Fruit fly (Drosophila melanogaster) whole organism, embryonic: Measurements from ENCODE around the gene st.

Source experiments
- BtbVII ChIP-seq: fragments of 200-800 bp; sonication (Bioruptor generic); optimal IDR thresholded peaks from 3 replicates; lab custom pipeline; 2017; ENCODE audit warnings: missing biosample characterization, mild to moderate bottlenecking, missing genetic modification characterization
- CG1024 ChIP-seq: fragments of 200-800 bp; sonication (Bioruptor generic); IDR thresholded peaks from 2 replicates; pipeline ENCODE4 v1.3.6; 2022; ENCODE audit warnings: missing biosample characterization, missing genetic modification characterization
- CG10267 ChIP-seq: fragments of 200-800 bp; sonication (Bioruptor generic); optimal IDR thresholded peaks from 2 replicates; lab custom pipeline; 2018; ENCODE audit warnings: missing biosample characterization, mild to moderate bottlenecking, missing genetic modification characterization, moderate library complexity
- CG11247 ChIP-seq: fragments of 200-800 bp; sonication (Bioruptor generic); IDR thresholded peaks from 2 replicates; pipeline ENCODE4 v1.3.6; 2022; ENCODE audit warnings: missing biosample characterization, missing genetic modification characterization
- CG12744 ChIP-seq: fragments of 200-800 bp; sonication (Bioruptor generic); optimal IDR thresholded peaks from 2 replicates; lab custom pipeline; 2016; ENCODE audit warnings: missing biosample characterization, missing genetic modification characterization
- CG13624 ChIP-seq: fragments of 200-800 bp; sonication (Bioruptor generic); optimal IDR thresholded peaks from 2 replicates; lab custom pipeline; 2016; ENCODE audit warnings: missing biosample characterization, missing genetic modification characterization
- CG13775 ChIP-seq: fragments of 200-800 bp; sonication (Bioruptor generic); optimal IDR thresholded peaks from 3 replicates; lab custom pipeline; 2017; ENCODE audit warnings: missing biosample characterization, mild to moderate bottlenecking, missing genetic modification characterization
- CG17359 ChIP-seq: fragments of 200-800 bp; sonication (Bioruptor generic); optimal IDR thresholded peaks from 3 replicates; lab custom pipeline; 2018; ENCODE audit warnings: missing biosample characterization, mild to moderate bottlenecking, missing genetic modification characterization, moderate library complexity
- CG2875 ChIP-seq: fragments of 200-800 bp; sonication (Bioruptor generic); optimal IDR thresholded peaks from 2 replicates; lab custom pipeline; 2017; ENCODE audit warnings: missing biosample characterization, mild to moderate bottlenecking, missing genetic modification characterization, missing genetic modification reagents
- CG33213 ChIP-seq: fragments of 200-800 bp; sonication (Bioruptor generic); optimal IDR thresholded peaks from 3 replicates; lab custom pipeline; 2016; ENCODE audit warnings: missing biosample characterization, missing genetic modification characterization
- CG3995 ChIP-seq: fragments of 200-800 bp; sonication (Bioruptor generic); optimal IDR thresholded peaks from 3 replicates; lab custom pipeline; 2016; ENCODE audit warnings: missing biosample characterization, missing genetic modification characterization
- CG7987 ChIP-seq: fragments of 200-800 bp; sonication (Bioruptor generic); optimal IDR thresholded peaks from 2 replicates; lab custom pipeline; 2018; ENCODE audit warnings: missing biosample characterization, mild to moderate bottlenecking, missing genetic modification characterization, moderate library complexity
- CG8944 ChIP-seq: fragments of 200-800 bp; sonication (Bioruptor generic); optimal IDR thresholded peaks from 3 replicates; lab custom pipeline; 2016; ENCODE audit warnings: missing biosample characterization, missing genetic modification characterization
- CG9215 ChIP-seq: fragments of 200-800 bp; sonication (Bioruptor generic); IDR thresholded peaks from 2 replicates; pipeline ENCODE4 v1.3.6; 2022; ENCODE audit warnings: missing biosample characterization, missing genetic modification characterization
- D ChIP-seq, 2 experiments: fragments of 200-800 bp in 1 of 2; fragments of >200 bp in 1 of 2; sonication (Bioruptor generic) in 1 of 2; optimal IDR thresholded peaks; 2 replicates in 1 of 2; 3 replicates in 1 of 2; lab custom pipeline; 2017; ENCODE audit warnings: mild to moderate bottlenecking in 1 of 2, missing biosample characterization in 1 of 2, missing genetic modification characterization in 1 of 2, missing genetic modification reagents in 1 of 2
- D19A ChIP-seq: fragments of 200-800 bp; optimal IDR thresholded peaks from 3 replicates; lab custom pipeline; 2019; ENCODE audit warnings: missing biosample characterization, mild to moderate bottlenecking, missing genetic modification characterization, moderate library complexity
- Dip2 ChIP-seq: fragments of 200-800 bp; sonication (Bioruptor generic); IDR thresholded peaks from 2 replicates; pipeline ENCODE4 v1.3.6; 2022; ENCODE audit warnings: missing biosample characterization, missing genetic modification characterization
- Elba2 ChIP-seq: fragments of 200-800 bp; sonication (Bioruptor generic); optimal IDR thresholded peaks from 3 replicates; lab custom pipeline; 2016; ENCODE audit warnings: missing biosample characterization, missing genetic modification characterization
- Fer2 ChIP-seq: fragments of 200-800 bp; sonication (Bioruptor generic); optimal IDR thresholded peaks from 2 replicates; lab custom pipeline; 2018; ENCODE audit warnings: missing biosample characterization, mild to moderate bottlenecking, missing genetic modification characterization, moderate library complexity
- GATAe ChIP-seq: fragments of 200-800 bp; sonication (Bioruptor generic); conservative IDR thresholded peaks from 2 replicates; pipeline ENCODE4 v1.3.6; 2022; ENCODE audit warnings: missing biosample characterization, missing genetic modification characterization
- Hr78 ChIP-seq, 2 experiments: fragments of 200-800 bp in 1 of 2; fragments of >200 bp in 1 of 2; sonication (Bioruptor generic) in 1 of 2; optimal IDR thresholded peaks; 2 replicates each; lab custom pipeline; 2017 to 2019; ENCODE audit warnings: missing biosample characterization in 2 of 2, missing genetic modification characterization in 2 of 2, mild to moderate bottlenecking in 1 of 2, moderate library complexity in 1 of 2
- Mad ChIP-seq: fragments of 200-800 bp; sonication (Bioruptor generic); optimal IDR thresholded peaks from 2 replicates; lab custom pipeline; 2016; ENCODE audit warnings: missing biosample characterization, missing genetic modification characterization
- Max ChIP-seq: fragments of 200-800 bp; sonication (Bioruptor generic); optimal IDR thresholded peaks from 2 replicates; lab custom pipeline; 2016; ENCODE audit warnings: missing biosample characterization, mild to moderate bottlenecking, missing genetic modification characterization
- Nf-YA ChIP-seq: fragments of 200-800 bp; sonication (Bioruptor generic); IDR thresholded peaks from 2 replicates; pipeline ENCODE4 v1.3.6; 2022; ENCODE audit warnings: missing biosample characterization, missing genetic modification characterization
- Nf-YB ChIP-seq: fragments of 200-800 bp; sonication (Bioruptor generic); optimal IDR thresholded peaks from 3 replicates; lab custom pipeline; 2019; ENCODE audit warnings: missing biosample characterization, mild to moderate bottlenecking, missing genetic modification characterization, moderate library complexity
- Oli ChIP-seq: fragments of 200-800 bp; sonication (Bioruptor generic); optimal IDR thresholded peaks from 2 replicates; lab custom pipeline; 2018; ENCODE audit warnings: missing biosample characterization, mild to moderate bottlenecking, missing genetic modification characterization, moderate library complexity
- Ravus ChIP-seq: fragments of 200-800 bp; sonication (Bioruptor generic); IDR thresholded peaks from 2 replicates; pipeline ENCODE4 v1.3.6; 2022; ENCODE audit warnings: missing biosample characterization, missing genetic modification characterization
- Sox102F ChIP-seq: fragments of 200-800 bp; sonication (Bioruptor generic); optimal IDR thresholded peaks from 2 replicates; lab custom pipeline; 2018; ENCODE audit warnings: missing biosample characterization, mild to moderate bottlenecking, missing genetic modification characterization, moderate library complexity
- Stat92E ChIP-seq, 3 experiments: fragments of >200 bp in 2 of 3; fragments of 200-800 bp in 1 of 3; sonication (Bioruptor generic) in 1 of 3; optimal IDR thresholded peaks; 2 replicates each; lab custom pipeline; 2017 to 2019; ENCODE audit warnings: missing biosample characterization in 3 of 3, missing genetic modification characterization in 3 of 3, mild to moderate bottlenecking in 1 of 3, moderate library complexity in 1 of 3
- Trl ChIP-seq, 3 experiments: fragments of >200 bp in 2 of 3; fragments of 200-800 bp in 1 of 3; sonication (Bioruptor generic) in 1 of 3; optimal IDR thresholded peaks; 2 replicates in 1 of 3; 3 replicates in 2 of 3; lab custom pipeline; 2016 to 2017; ENCODE audit warnings: missing biosample characterization in 1 of 3, missing genetic modification characterization in 1 of 3
- abd-A ChIP-seq: fragments of 200-800 bp; sonication (Bioruptor generic); optimal IDR thresholded peaks from 3 replicates; lab custom pipeline; 2019; ENCODE audit warnings: missing biosample characterization, mild to moderate bottlenecking, missing genetic modification characterization, moderate library complexity
- cato ChIP-seq: fragments of 200-800 bp; sonication (Bioruptor generic); optimal IDR thresholded peaks from 2 replicates; lab custom pipeline; 2016; ENCODE audit warnings: missing biosample characterization, missing genetic modification characterization, borderline replicate concordance
- cg ChIP-seq: fragments of 200-800 bp; sonication (Bioruptor generic); optimal IDR thresholded peaks from 3 replicates; lab custom pipeline; 2019; ENCODE audit warnings: missing biosample characterization, mild to moderate bottlenecking, missing genetic modification characterization, moderate library complexity
- chn ChIP-seq: fragments of 200-800 bp; sonication (Bioruptor generic); optimal IDR thresholded peaks from 2 replicates; lab custom pipeline; 2016; ENCODE audit warnings: missing biosample characterization, missing genetic modification characterization
- crp ChIP-seq, 2 experiments: fragments of 200-800 bp; sonication (Bioruptor generic); optimal IDR thresholded peaks; 2 replicates in 1 of 2; 3 replicates in 1 of 2; lab custom pipeline; 2017; ENCODE audit warnings: missing biosample characterization in 2 of 2, missing genetic modification characterization in 2 of 2, mild to moderate bottlenecking in 1 of 2, moderate library complexity in 1 of 2
- grn ChIP-seq: fragments of 200-800 bp; sonication (Bioruptor generic); optimal IDR thresholded peaks from 3 replicates; lab custom pipeline; 2017; ENCODE audit warnings: missing biosample characterization, missing genetic modification characterization
- hb ChIP-seq: fragments of 200-800 bp; sonication (Bioruptor generic); IDR thresholded peaks from 3 replicates; pipeline ENCODE4 v1.3.6; 2022; ENCODE audit warnings: missing biosample characterization, missing genetic modification characterization; ENCODE audit not compliant: partially characterized antibody
- lmd ChIP-seq: fragments of 200-800 bp; sonication (Bioruptor generic); IDR thresholded peaks from 2 replicates; pipeline ENCODE4 v1.3.6; 2022; ENCODE audit warnings: missing biosample characterization, missing genetic modification characterization
- nerfin-2 ChIP-seq: fragments of 200-800 bp; sonication (Bioruptor generic); IDR thresholded peaks from 2 replicates; pipeline ENCODE4 v1.3.6; 2022; ENCODE audit warnings: missing biosample characterization, missing genetic modification characterization; ENCODE audit not compliant: partially characterized antibody
- pfk ChIP-seq: fragments of 200-800 bp; sonication (Bioruptor generic); optimal IDR thresholded peaks from 2 replicates; lab custom pipeline; 2018; ENCODE audit warnings: missing biosample characterization, mild to moderate bottlenecking, missing genetic modification characterization, moderate library complexity
- pros ChIP-seq: fragments of 200-800 bp; sonication (Bioruptor generic); optimal IDR thresholded peaks from 3 replicates; lab custom pipeline; 2019; ENCODE audit warnings: missing biosample characterization, mild to moderate bottlenecking, missing genetic modification characterization, moderate library complexity
- repo ChIP-seq: fragments of 200-800 bp; sonication (Bioruptor generic); optimal IDR thresholded peaks from 2 replicates; lab custom pipeline; 2016; ENCODE audit warnings: missing biosample characterization, missing genetic modification characterization
- run ChIP-seq: fragments of 200-800 bp; sonication (Bioruptor generic); optimal IDR thresholded peaks from 3 replicates; lab custom pipeline; 2018; ENCODE audit warnings: missing biosample characterization, mild to moderate bottlenecking, missing genetic modification characterization
- twi ChIP-seq: fragments of 200-800 bp; optimal IDR thresholded peaks from 2 replicates; lab custom pipeline; 2019; ENCODE audit warnings: missing biosample characterization, mild to moderate bottlenecking, missing genetic modification characterization, moderate library complexity
- unpg ChIP-seq: fragments of 200-800 bp; sonication (Bioruptor generic); optimal IDR thresholded peaks from 3 replicates; lab custom pipeline; 2018; ENCODE audit warnings: missing biosample characterization, mild to moderate bottlenecking, missing genetic modification characterization, moderate library complexity
- zen ChIP-seq: fragments of 200-800 bp; sonication (Bioruptor generic); optimal IDR thresholded peaks from 3 replicates; lab custom pipeline; 2018; ENCODE audit warnings: missing biosample characterization, mild to moderate bottlenecking, missing genetic modification characterization, moderate library complexity
- zfh2 ChIP-seq: fragments of 200-800 bp; sonication (Bioruptor generic); optimal IDR thresholded peaks from 2 replicates; lab custom pipeline; 2016; ENCODE audit warnings: missing biosample characterization, missing genetic modification characterization

The st gene

dm6 chr3L:16488483-16489258, 8.8 kb upstream of the st start (continued):
- peak in 1 of 2 experiments; percentile 83 for TF ChIP-seq Hr78 (GFP tag; optimal IDR thresholded peaks at IDR 0.05; lab: Kevin White, UChicago)
- no peak for TF ChIP-seq CG13624 (GFP tag; lab: Kevin White, UChicago)
- no peak for TF ChIP-seq CG1024
- no peak for TF ChIP-seq pfk (GFP tag; lab: Kevin White, UChicago)
- no peak for TF ChIP-seq Elba2 (GFP tag; lab: Kevin White, UChicago)
- TF ChIP-seq Sox102F (GFP tag; lab: Kevin White, UChicago): peak; percentile 48
- TF ChIP-seq CG12744 (GFP tag; lab: Kevin White, UChicago): no peak
- TF ChIP-seq CG13775: peak; percentile 3
- no peak for TF ChIP-seq CG9215
- TF ChIP-seq cato: no peak
- no peak for TF ChIP-seq CG2875 (GFP tag; lab: Kevin White, UChicago)
- peak; percentile 9 for TF ChIP-seq Oli (tag; lab: Kevin White, UChicago)

- TF ChIP-seq chn (GFP tag; lab: Kevin White, UChicago): no peak
- 0 out of 2 replicates have a peak, but pooled peaks have one; percentile 1 for TF ChIP-seq lmd (GFP tag; lab: Robert Waterston, UW)
- TF ChIP-seq Fer2 (tag; lab: Kevin White, UChicago): no peak
- TF ChIP-seq D19A (tag; lab: Kevin White, UChicago): no peak
- TF ChIP-seq pros: peak; percentile 18
- TF ChIP-seq Trl (optimal IDR thresholded peaks at IDR 0.05; lab: Kevin White, UChicago): no peak
- no peak for TF ChIP-seq Trl (GFP tag; optimal IDR thresholded peaks at IDR 0.05; lab: Kevin White, UChicago)
- no peak for TF ChIP-seq GATAe (GFP tag; lab: Robert Waterston, UW)
- TF ChIP-seq D (optimal IDR thresholded peaks at IDR 0.05; lab: Kevin White, UChicago): peak; percentile 37
- no peak for TF ChIP-seq D (GFP tag; optimal IDR thresholded peaks at IDR 0.05; lab: Kevin White, UChicago)
- no peak for TF ChIP-seq Ravus
- TF ChIP-seq grn (GFP tag; lab: Kevin White, UChicago): peak; percentile 88
- no peak for TF ChIP-seq Dip2
- no peak for TF ChIP-seq hb (GFP tag; lab: Robert Waterston, UW)
- no peak for TF ChIP-seq CG33213 (GFP tag; lab: Kevin White, UChicago)
- TF ChIP-seq zen (tag; lab: Kevin White, UChicago): peak; percentile 71
- no peak for TF ChIP-seq repo (GFP tag; lab: Kevin White, UChicago)
- no peak for TF ChIP-seq Nf-YB (GFP tag; lab: Kevin White, UChicago)
- TF ChIP-seq CG8944 (GFP tag; lab: Kevin White, UChicago): no peak
- no peak for TF ChIP-seq CG7987 (GFP tag; lab: Kevin White, UChicago)
- TF ChIP-seq BtbVII (GFP tag; lab: Kevin White, UChicago): no peak
- TF ChIP-seq nerfin-2: no peak
- TF ChIP-seq twi (tag; lab: Kevin White, UChicago): peak; percentile 2
- no peak for TF ChIP-seq crp (GFP tag; optimal IDR thresholded peaks at IDR 0.05; lab: Kevin White, UChicago)
- peak; percentile 19; the same call in 1 of the 2 replicates for TF ChIP-seq Nf-YA (GFP tag; lab: Robert Waterston, UW)
- no peak for TF ChIP-seq zfh2 (GFP tag; lab: Kevin White, UChicago)
- TF ChIP-seq CG11247 (GFP tag; lab: Robert Waterston, UW): no peak
- TF ChIP-seq CG10267: no peak
- peak; percentile 37 for TF ChIP-seq abd-A (tag; lab: Kevin White, UChicago)
- TF ChIP-seq cg: peak; percentile 82
- TF ChIP-seq Stat92E (GFP tag; optimal IDR thresholded peaks at IDR 0.05; lab: Kevin White, UChicago): no peak
- no peak for TF ChIP-seq Mad (GFP tag; lab: Kevin White, UChicago)
- no peak for TF ChIP-seq Max (GFP tag; lab: Kevin White, UChicago)
- TF ChIP-seq CG3995 (GFP tag; lab: Kevin White, UChicago): no peak
- no peak for TF ChIP-seq CG17359 (tag; lab: Kevin White, UChicago)
- TF ChIP-seq unpg (GFP tag; lab: Kevin White, UChicago): no peak
- peak; percentile 75 for TF ChIP-seq run (tag; lab: Kevin White, UChicago)
Observed at dm6 chr3L:16489283-16489682, 8.2 kb upstream of the st start.
